Fruit fly (Drosophila melanogaster): Measurements from ENCODE around the gene dj.
A peak's percentile ranks its signal among the peaks of the same experiment; 100 is the strongest.

The dj gene

DNA sequence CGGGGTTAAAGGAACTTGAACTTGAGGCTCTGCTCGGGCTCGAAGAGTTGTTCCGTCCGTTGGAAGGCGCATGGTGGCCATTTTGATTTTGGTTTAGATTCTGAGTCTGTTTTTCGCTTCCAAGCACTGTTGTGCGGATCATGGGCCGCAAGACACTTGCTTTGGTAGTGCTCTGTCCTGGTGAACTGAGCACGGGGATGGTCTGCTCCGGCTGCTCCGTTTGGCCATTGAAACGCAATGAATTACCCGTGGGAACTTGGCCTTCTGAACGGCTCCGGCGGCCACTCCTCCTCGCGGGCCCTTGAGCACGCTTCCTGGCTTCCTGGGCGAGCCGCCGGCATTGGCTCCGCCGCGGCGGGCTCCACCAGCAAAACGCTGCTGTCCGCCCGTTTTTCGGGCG lies 20.6 kb downstream of the dj start:
- TF ChIP-seq CG8119 (GFP tag; IDR thresholded peaks at IDR 0.05) (no peak), Sox14 (GFP tag; optimal IDR thresholded peaks at IDR 0.05) (no peak), Eip93F (GFP tag; optimal IDR thresholded peaks at IDR 0.05) (no peak), CG4318 (GFP tag; optimal IDR thresholded peaks at IDR 0.05) (no peak), Blimp-1 (GFP tag; optimal IDR thresholded peaks at IDR 0.05) (no peak), CG6792 (GFP tag; optimal IDR thresholded peaks at IDR 0.05) (no peak), CG16779 (tag; optimal IDR thresholded peaks at IDR 0.05) (no peak), CG6163 (GFP tag; IDR thresholded peaks at IDR 0.05) (0 out of 3 replicates have a peak, but pooled peaks have one; percentile 15), lz (GFP tag; optimal IDR thresholded peaks at IDR 0.05) (no peak), CG7368 (GFP tag; optimal IDR thresholded peaks at IDR 0.05) (no peak), CG10669 (GFP tag; optimal IDR thresholded peaks at IDR 0.05) (no peak), CG3919 (GFP tag; optimal IDR thresholded peaks at IDR 0.05) (no peak), Gug (GFP tag; IDR thresholded peaks at IDR 0.05) (no peak), Met (GFP tag; optimal IDR thresholded peaks at IDR 0.05) (no peak), Eip78C (GFP tag) (peak; percentile 29)

dm6 chr3R:7080157-7080916 lies 21.2 kb downstream of the dj start, which contains the start of gene Ref1:
Gene Ref1 (minus strand): TSS chr3R:7080387.
- no peak for TF ChIP-seq CG8319 (GFP tag; optimal IDR thresholded peaks at IDR 0.05)
- no peak for TF ChIP-seq CG8119 (GFP tag; IDR thresholded peaks at IDR 0.05)
- TF ChIP-seq Eip78C (GFP tag) = peak; percentile 15
- TF ChIP-seq fd85E (GFP tag; optimal IDR thresholded peaks at IDR 0.05) = no peak

DNA sequence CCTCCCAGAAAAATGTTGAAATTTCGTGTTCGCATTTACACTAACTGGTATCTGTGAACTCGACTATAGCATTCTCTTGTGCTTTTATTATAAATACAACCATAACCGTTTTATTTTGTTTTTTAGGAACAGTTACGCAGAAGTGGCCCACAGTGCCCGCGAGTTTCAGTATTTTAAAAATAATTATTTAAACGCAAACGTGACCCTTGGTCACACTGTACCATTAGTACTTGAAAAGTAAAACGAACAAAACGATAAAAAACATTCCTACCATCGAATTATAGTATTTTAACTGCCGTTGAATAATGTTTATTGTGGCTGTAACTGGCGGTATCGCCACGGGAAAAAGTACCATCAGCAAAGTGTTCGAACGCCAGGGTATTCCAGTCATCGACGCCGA lies 22.9 kb downstream of the dj start, which contains the start of gene Dpck:
Gene Dpck, plus strand, starts transcription at position 211 of the 400 bp plus-strand sequence.
- TF ChIP-seq Hr4 (GFP tag; optimal IDR thresholded peaks at IDR 0.05) = peak; percentile 56
- TF ChIP-seq CG31627 (GFP tag; optimal IDR thresholded peaks at IDR 0.05) = peak; percentile 45
- TF ChIP-seq Eip75B (GFP tag; optimal IDR thresholded peaks at IDR 0.05) = peak; percentile 42
- peak; percentile 41 for TF ChIP-seq esn (GFP tag; optimal IDR thresholded peaks at IDR 0.05)
- TF ChIP-seq achi (GFP tag; optimal IDR thresholded peaks at IDR 0.05) = no peak
- TF ChIP-seq Ets21C (GFP tag; optimal IDR thresholded peaks at IDR 0.05) = no peak
- peak; percentile 53 for TF ChIP-seq Met (GFP tag; optimal IDR thresholded peaks at IDR 0.05)
- TF ChIP-seq CG8319 (GFP tag; optimal IDR thresholded peaks at IDR 0.05) = no peak
- peak; percentile 83 for TF ChIP-seq Eip78C (GFP tag)
- no peak for TF ChIP-seq Blimp-1 (GFP tag; optimal IDR thresholded peaks at IDR 0.05)
- TF ChIP-seq CG11294 (GFP tag; IDR thresholded peaks at IDR 0.05) = no peak
- peak; percentile 63; the same call in 2 of the 3 replicates for TF ChIP-seq CG8119 (GFP tag; IDR thresholded peaks at IDR 0.05)
- TF ChIP-seq CG6854 (GFP tag; optimal IDR thresholded peaks at IDR 0.05) = no peak
- TF ChIP-seq OdsH (GFP tag; optimal IDR thresholded peaks at IDR 0.05) = peak; percentile 29
- TF ChIP-seq CG1621 (tag; optimal IDR thresholded peaks at IDR 0.05) = no peak
- peak; percentile 3 for TF ChIP-seq CG11902 (GFP tag; optimal IDR thresholded peaks at IDR 0.05)
- TF ChIP-seq Hr38 (GFP tag; optimal IDR thresholded peaks at IDR 0.05) = no peak
- peak; percentile 25 for TF ChIP-seq CG32006 (GFP tag; optimal IDR thresholded peaks at IDR 0.05)
- TF ChIP-seq Gug (GFP tag; IDR thresholded peaks at IDR 0.05) = no peak
- peak; percentile 27 for TF ChIP-seq CG6792 (GFP tag; optimal IDR thresholded peaks at IDR 0.05)
- TF ChIP-seq CG9139 (GFP tag; optimal IDR thresholded peaks at IDR 0.05) = peak; percentile 62
- peak; percentile 68 for TF ChIP-seq CG6163 (GFP tag; IDR thresholded peaks at IDR 0.05)
- TF ChIP-seq CG7368 (GFP tag; optimal IDR thresholded peaks at IDR 0.05) = no peak
- TF ChIP-seq Ets96B (tag; optimal IDR thresholded peaks at IDR 0.05) = peak; percentile 47
- peak; percentile 29 to 50 for TF ChIP-seq ss (GFP tag; optimal IDR thresholded peaks at IDR 0.05)
- peak; percentile 22 for TF ChIP-seq vri (GFP tag; optimal IDR thresholded peaks at IDR 0.05)
- TF ChIP-seq dsx (GFP tag; optimal IDR thresholded peaks at IDR 0.05; ENCODE audit: poor library complexity, severe bottlenecking) = peak; percentile 40
- peak; percentile 35; the same call in 1 of the 2 replicates for TF ChIP-seq CG15336 (GFP tag; IDR thresholded peaks at IDR 0.05)
- peak; percentile 81 for TF ChIP-seq svp (GFP tag)
- TF ChIP-seq salr (GFP tag; optimal IDR thresholded peaks at IDR 0.05) = no peak
- TF ChIP-seq lz (GFP tag; optimal IDR thresholded peaks at IDR 0.05) = no peak
- no peak for TF ChIP-seq Eip93F (GFP tag; optimal IDR thresholded peaks at IDR 0.05)
- TF ChIP-seq topi (GFP tag; optimal IDR thresholded peaks at IDR 0.05) = peak; percentile 41
- peak; percentile 33 for TF ChIP-seq CG6808 (GFP tag; optimal IDR thresholded peaks at IDR 0.05)
- TF ChIP-seq Sox14 (GFP tag; optimal IDR thresholded peaks at IDR 0.05) = peak; percentile 58
- TF ChIP-seq net (GFP tag; optimal IDR thresholded peaks at IDR 0.05) = peak; percentile 58
- no peak for TF ChIP-seq CG11762 (GFP tag; optimal IDR thresholded peaks at IDR 0.05; ENCODE audit: insufficient read depth)
- TF ChIP-seq spab (GFP tag; optimal IDR thresholded peaks at IDR 0.05) = peak; percentile 33
- peak; percentile 15 for TF ChIP-seq fd59A (GFP tag; optimal IDR thresholded peaks at IDR 0.05)

Data from whole organism, prepupa.